Worm (Caenorhabditis elegans) whole organism, L4 larva: ENCODE measurements around the gene C43F9.5.
"Not testable (repeated sequence)": the region's sequence is repeated elsewhere in the genome, so short reads cannot be mapped to it uniquely, and the experiment has no call there.

ENCODE experiments used
- T26A8.4 ChIP-seq: fragments of 200-800 bp; sonication (Bioruptor generic); IDR thresholded peaks from 2 replicates; pipeline ENCODE4 v1.3.6; 2022; ENCODE audit warnings: missing genetic modification characterization, missing compliant biosample characterization
- aly-2 ChIP-seq: sonication (generic microtip); optimal IDR thresholded peaks from 2 replicates; lab custom pipeline; 2018; ENCODE audit warnings: missing biosample characterization, missing genetic modification characterization
- lin-15B ChIP-seq: fragments of 150-350 bp; sonication (generic microtip); optimal IDR thresholded peaks from 3 replicates; lab custom pipeline; 2014; ENCODE audit warnings: missing biosample characterization, missing genetic modification characterization
- madf-9 ChIP-seq: fragments of 200-800 bp; sonication (Bioruptor generic); conservative IDR thresholded peaks from 2 replicates; pipeline ENCODE4 v1.3.6; 2022; ENCODE audit warnings: missing genetic modification reagents, missing genetic modification characterization, missing compliant biosample characterization
- mes-2 ChIP-seq: sonication (generic microtip); optimal IDR thresholded peaks from 2 replicates; lab custom pipeline; 2016; ENCODE audit warnings: missing genotype, mild to moderate bottlenecking, missing genetic modification characterization, missing compliant biosample characterization; ENCODE audit not compliant: poor library complexity, severe bottlenecking
- rbr-2 ChIP-seq: sonication (generic microtip); optimal IDR thresholded peaks from 2 replicates; lab custom pipeline; 2016; ENCODE audit warnings: missing genotype, missing genetic modification characterization, missing compliant biosample characterization
- zip-11 ChIP-seq: fragments of 200-800 bp; sonication (Bioruptor generic); IDR thresholded peaks from 2 replicates; pipeline ENCODE4 v1.3.6; 2022; ENCODE audit warnings: missing genetic modification characterization, missing compliant biosample characterization
- ztf-7 ChIP-seq: fragments of 150-350 bp; optimal IDR thresholded peaks from 2 replicates; lab custom pipeline; 2014; ENCODE audit warnings: missing biosample characterization, missing genetic modification characterization

DNA sequence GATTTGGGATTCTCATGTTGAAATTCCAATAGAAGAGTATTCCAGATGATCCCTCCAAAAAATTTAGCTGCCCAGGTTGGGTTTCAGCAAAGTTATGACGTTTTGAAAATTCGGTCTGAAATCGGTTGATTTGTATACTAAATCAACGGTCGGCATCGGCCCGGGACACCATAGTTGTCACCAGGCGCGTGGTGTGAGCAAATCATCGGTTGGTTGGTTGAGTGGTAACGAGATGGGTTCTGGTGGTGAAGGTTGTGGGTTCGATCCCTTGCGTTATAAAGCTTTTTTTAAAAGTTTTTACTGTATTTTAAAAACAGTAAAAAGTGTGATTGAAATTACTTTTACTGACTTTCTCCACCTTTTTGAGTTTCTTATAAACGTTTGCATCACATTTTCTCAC lies 42.0 kb downstream of the C43F9.5 start:
- not testable (repeated sequence) for TF ChIP-seq aly-2 (tag; lab: Kevin White, UChicago); rbr-2 (tag; lab: Kevin White, UChicago); T26A8.4 (GFP tag; lab: Robert Waterston, UW); lin-15B; madf-9; ztf-7 (tag; lab: Kevin White, UChicago); zip-11; mes-2 (tag; lab: Kevin White, UChicago)
